Worm (Caenorhabditis elegans) whole organism, mixed stage, embryonic: ENCODE data around the gene Y73B6BL.47.

Source experiments
- M03D4.4 ChIP-seq: sonication (generic microtip); optimal IDR thresholded peaks from 2 replicates; lab custom pipeline; 2017; ENCODE audit warnings: mild to moderate bottlenecking, missing genetic modification characterization, missing compliant biosample characterization
- bed-3 ChIP-seq: fragments of 200-800 bp; sonication (Bioruptor generic); optimal IDR thresholded peaks from 3 replicates; lab custom pipeline; 2018; ENCODE audit warnings: mild to moderate bottlenecking, missing genetic modification characterization, moderate library complexity, missing compliant biosample characterization
- blmp-1 ChIP-seq: fragments of 150-350 bp; optimal IDR thresholded peaks from 2 replicates; lab custom pipeline; 2014; ENCODE audit warnings: missing biosample characterization, missing genetic modification characterization
- ceh-43 ChIP-seq: fragments of 200-800 bp; sonication (Bioruptor generic); optimal IDR thresholded peaks from 2 replicates; lab custom pipeline; 2018; ENCODE audit warnings: mild to moderate bottlenecking, missing genetic modification characterization, moderate library complexity, missing compliant biosample characterization
- ceh-83 ChIP-seq: fragments of 200-800 bp; sonication (Bioruptor generic); optimal IDR thresholded peaks from 2 replicates; lab custom pipeline; 2018; ENCODE audit warnings: mild to moderate bottlenecking, missing genetic modification characterization, missing compliant biosample characterization
- ces-1 ChIP-seq: fragments of 150-350 bp; optimal IDR thresholded peaks from 2 replicates; lab custom pipeline; 2014; ENCODE audit warnings: missing biosample characterization, missing genetic modification reagents, missing genetic modification characterization
- cnd-1 ChIP-seq: fragments of 200-800 bp; sonication (Bioruptor generic); optimal IDR thresholded peaks from 2 replicates; lab custom pipeline; 2018; ENCODE audit warnings: mild to moderate bottlenecking, missing genetic modification characterization, missing compliant biosample characterization
- drap-1 ChIP-seq: fragments of 200-800 bp; sonication (Bioruptor generic); optimal IDR thresholded peaks from 3 replicates; lab custom pipeline; 2018; ENCODE audit warnings: mild to moderate bottlenecking, missing genetic modification characterization, missing compliant biosample characterization
- elt-1 ChIP-seq: sonication (generic microtip); optimal IDR thresholded peaks from 2 replicates; lab custom pipeline; 2017; ENCODE audit warnings: missing genetic modification characterization, mild to moderate bottlenecking, missing compliant biosample characterization, antibody characterized with exemption, moderate library complexity, borderline replicate concordance; ENCODE audit not compliant: insufficient read depth
- hlh-1 ChIP-seq: fragments of 150-350 bp; optimal IDR thresholded peaks from 2 replicates; lab custom pipeline; 2014; ENCODE audit warnings: missing biosample characterization, missing genetic modification reagents, missing genetic modification characterization
- lin-13 ChIP-seq: fragments of 150-350 bp; optimal IDR thresholded peaks from 2 replicates; lab custom pipeline; 2014; ENCODE audit warnings: missing biosample characterization, missing genetic modification characterization
- lin-32 ChIP-seq: fragments of 200-800 bp; sonication (Bioruptor generic); optimal IDR thresholded peaks from 2 replicates; lab custom pipeline; 2018; ENCODE audit warnings: mild to moderate bottlenecking, missing genetic modification characterization, missing compliant biosample characterization
- lsy-2 ChIP-seq: fragments of 150-350 bp; optimal IDR thresholded peaks from 2 replicates; lab custom pipeline; 2014; ENCODE audit warnings: missing biosample characterization, missing genetic modification characterization
- mab-5 ChIP-seq: fragments of 150-350 bp; optimal IDR thresholded peaks from 2 replicates; lab custom pipeline; 2014; ENCODE audit warnings: missing biosample characterization, missing genetic modification characterization
- mep-1 ChIP-seq: fragments of 150-350 bp; optimal IDR thresholded peaks from 2 replicates; lab custom pipeline; 2017; ENCODE audit warnings: missing biosample characterization, missing genetic modification reagents, missing genetic modification characterization, inconsistent platforms
- mls-2 ChIP-seq: sonication (generic microtip); optimal IDR thresholded peaks from 2 replicates; lab custom pipeline; 2016; ENCODE audit warnings: mild to moderate bottlenecking, missing genetic modification characterization, moderate library complexity, missing compliant biosample characterization
- nhr-2 ChIP-seq: fragments of 150-350 bp; optimal IDR thresholded peaks from 2 replicates; lab custom pipeline; 2014; ENCODE audit warnings: missing biosample characterization, missing genetic modification characterization
- nhr-237 ChIP-seq: fragments of 150-350 bp; optimal IDR thresholded peaks from 2 replicates; lab custom pipeline; 2014; ENCODE audit warnings: missing biosample characterization, missing genetic modification characterization
- nhr-28 ChIP-seq: fragments of 150-350 bp; optimal IDR thresholded peaks from 2 replicates; lab custom pipeline; 2014; ENCODE audit warnings: missing biosample characterization, missing genetic modification characterization
- pha-4 ChIP-seq: fragments of 150-350 bp; optimal IDR thresholded peaks from 2 replicates; lab custom pipeline; 2018; ENCODE audit warnings: missing biosample characterization, missing genetic modification reagents, missing genetic modification characterization
- sem-2 ChIP-seq: fragments of 200-800 bp; sonication (Bioruptor generic); optimal IDR thresholded peaks from 2 replicates; lab custom pipeline; 2018; ENCODE audit warnings: mild to moderate bottlenecking, missing genetic modification characterization, missing compliant biosample characterization
- snpc-4 ChIP-seq: fragments of 150-350 bp; optimal IDR thresholded peaks from 2 replicates; lab custom pipeline; 2014; ENCODE audit warnings: missing biosample characterization, missing genetic modification characterization
- sptf-1 ChIP-seq: sonication (generic microtip); optimal IDR thresholded peaks from 2 replicates; lab custom pipeline; 2017; ENCODE audit warnings: mild to moderate bottlenecking, missing genetic modification characterization, moderate library complexity, missing compliant biosample characterization
- unc-120 ChIP-seq: sonication (generic microtip); optimal IDR thresholded peaks from 2 replicates; lab custom pipeline; 2017; ENCODE audit warnings: missing genetic modification characterization, missing compliant biosample characterization; ENCODE audit not compliant: poor library complexity, severe bottlenecking
- unc-39 ChIP-seq: fragments of 150-350 bp; optimal IDR thresholded peaks from 2 replicates; lab custom pipeline; 2014; ENCODE audit warnings: missing biosample characterization, missing genetic modification characterization
- unc-62 ChIP-seq: fragments of 150-350 bp; optimal IDR thresholded peaks from 2 replicates; lab custom pipeline; 2014; ENCODE audit warnings: missing biosample characterization, missing genetic modification reagents, missing genetic modification characterization
- zip-8 ChIP-seq: fragments of 150-350 bp; optimal IDR thresholded peaks from 2 replicates; lab custom pipeline; 2014; ENCODE audit warnings: missing biosample characterization, missing genetic modification characterization
- ztf-11 ChIP-seq: fragments of 150-350 bp; optimal IDR thresholded peaks from 2 replicates; lab custom pipeline; 2014; ENCODE audit warnings: missing biosample characterization, missing genetic modification characterization

Y73B6BL.47 gene

ce11 chrIV:6383970-6384369 lies 22.2 kb downstream of the Y73B6BL.47 start, which contains the start of gene shl-1:
Gene shl-1 (minus strand): TSS chrIV:6384070.
- TF ChIP-seq ztf-11 (no peak), drap-1 (no peak), unc-62 (GFP tag; lab: Kevin White, UChicago) (no peak), zip-8 (tag; lab: Kevin White, UChicago) (no peak), lsy-2 (tag; lab: Kevin White, UChicago) (no peak), cnd-1 (tag; lab: Kevin White, UChicago) (no peak), ces-1 (GFP tag; lab: Kevin White, UChicago) (no peak), bed-3 (GFP tag; lab: Kevin White, UChicago) (no peak), M03D4.4 (tag; lab: Kevin White, UChicago) (no peak), mep-1 (tag; lab: Kevin White, UChicago) (no peak), lin-13 (tag; lab: Kevin White, UChicago) (no peak), lin-32 (no peak)

DNA sequence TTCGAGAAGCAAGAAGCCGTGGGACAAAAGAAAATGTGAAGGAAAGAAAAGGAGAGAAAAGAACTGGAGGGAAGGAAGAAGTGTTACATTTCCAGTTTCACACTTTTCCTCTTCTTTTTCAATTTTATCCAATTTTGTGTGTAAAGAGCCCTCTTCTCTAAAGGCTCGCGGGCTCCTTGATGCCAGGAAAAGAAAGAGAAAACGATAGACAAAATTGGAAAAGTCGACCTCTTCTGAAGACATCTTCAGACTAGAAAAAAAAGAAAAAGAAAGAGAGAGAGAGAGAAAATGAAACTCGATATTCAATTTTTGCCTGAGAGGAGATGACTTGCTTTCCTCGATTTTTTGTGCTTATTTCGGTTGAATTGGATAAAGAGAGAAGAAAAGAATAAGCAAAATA lies 23.2 kb downstream of the Y73B6BL.47 start:
- TF ChIP-seq sem-2 (GFP tag; lab: Kevin White, UChicago) (no peak), ces-1 (GFP tag; lab: Kevin White, UChicago) (peak; percentile 62)

DNA sequence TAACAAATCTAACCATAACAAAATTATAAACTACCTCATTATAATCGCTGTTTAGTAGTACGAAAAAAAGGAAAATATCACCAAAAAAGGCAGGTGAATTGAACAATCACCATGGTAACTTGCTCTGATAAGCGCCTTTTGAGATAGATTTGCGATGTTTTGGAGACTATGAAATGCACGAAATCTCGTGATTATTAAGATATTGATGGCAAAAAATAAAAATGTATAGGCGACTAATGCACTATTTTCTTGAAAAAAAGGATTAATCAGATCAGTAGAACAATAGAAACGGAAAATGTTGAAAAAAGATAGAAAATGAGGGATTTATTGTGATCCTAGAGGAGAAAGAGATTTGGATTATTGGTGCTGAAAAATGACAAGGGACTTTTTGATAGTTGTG lies 26.8 kb downstream of the Y73B6BL.47 start:
- TF ChIP-seq zip-8 (tag; lab: Kevin White, UChicago), result no peak
- no peak for TF ChIP-seq ceh-43 (GFP tag; lab: Kevin White, UChicago)
- no peak for TF ChIP-seq mab-5 (tag; lab: Kevin White, UChicago)
- TF ChIP-seq unc-62 (GFP tag; lab: Kevin White, UChicago), result no peak
- no peak for TF ChIP-seq hlh-1 (tag; lab: Kevin White, UChicago)
- TF ChIP-seq unc-120, result no peak
- no peak for TF ChIP-seq lin-32
- TF ChIP-seq ztf-11, result no peak

DNA sequence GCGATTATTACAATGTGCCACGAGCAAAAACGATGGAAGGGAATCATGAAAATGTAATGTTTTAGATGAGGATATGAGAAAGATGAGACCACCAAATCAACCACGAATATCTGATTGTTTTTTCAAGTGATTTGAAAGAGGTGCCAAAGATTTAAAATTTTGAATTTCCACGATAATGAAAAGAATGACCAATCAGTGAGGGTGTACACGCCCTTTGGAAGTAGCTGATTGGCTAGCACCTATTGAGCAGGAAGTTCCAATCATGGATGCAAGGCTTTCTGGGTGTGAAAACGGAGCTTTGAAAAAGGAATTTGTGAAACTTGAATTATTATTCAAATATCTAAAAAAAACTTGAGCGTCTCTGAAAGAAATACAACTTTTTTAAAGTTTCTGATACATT lies 29.8 kb downstream of the Y73B6BL.47 start:
- TF ChIP-seq blmp-1 (tag; lab: Kevin White, UChicago) (no peak), snpc-4 (tag; lab: Kevin White, UChicago) (no peak), nhr-28 (no peak), unc-39 (tag; lab: Kevin White, UChicago) (no peak), mls-2 (tag; lab: Kevin White, UChicago) (no peak), cnd-1 (tag; lab: Kevin White, UChicago) (no peak), hlh-1 (tag; lab: Kevin White, UChicago) (no peak), lin-13 (tag; lab: Kevin White, UChicago) (no peak), unc-62 (GFP tag; lab: Kevin White, UChicago) (no peak), ceh-43 (GFP tag; lab: Kevin White, UChicago) (no peak), ces-1 (GFP tag; lab: Kevin White, UChicago) (no peak), ceh-83 (GFP tag; lab: Kevin White, UChicago) (no peak), elt-1 (tag; lab: Kevin White, UChicago) (no peak), nhr-237 (tag; lab: Kevin White, UChicago) (no peak), ztf-11 (no peak), sptf-1 (tag; lab: Kevin White, UChicago) (no peak), unc-120 (no peak), drap-1 (no peak)
- TF ChIP-seq, all 35 proteins: peak for 0

- TF ChIP-seq unc-120, result peak; percentile 90
- TF ChIP-seq unc-62 (GFP tag; lab: Kevin White, UChicago), result peak; percentile 82
- TF ChIP-seq nhr-28, result no peak
- TF ChIP-seq sem-2 (GFP tag; lab: Kevin White, UChicago), result no peak
- peak; percentile 29 for TF ChIP-seq ces-1 (GFP tag; lab: Kevin White, UChicago)
These were observed 31.6 kb downstream of the Y73B6BL.47 start for ce11 chrIV:6393329-6393728.

DNA sequence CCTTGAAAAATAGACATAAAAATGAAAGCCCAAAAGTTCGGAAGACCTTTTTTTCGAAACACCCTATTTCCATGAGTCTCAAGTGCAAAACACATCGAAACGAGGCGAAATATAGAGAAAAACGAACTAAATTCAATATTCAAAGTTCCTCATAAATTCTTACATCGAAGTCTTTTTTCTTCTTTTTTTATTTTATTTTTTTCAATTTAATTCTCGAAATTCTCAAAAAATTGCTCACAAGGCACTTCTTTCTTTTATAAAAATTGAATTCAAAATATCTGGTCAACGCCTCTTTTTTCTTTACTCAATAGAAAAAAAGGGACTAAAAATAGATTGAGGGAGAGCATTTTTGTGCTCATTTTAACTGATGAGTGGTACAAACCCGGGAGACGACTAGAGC lies 33.4 kb downstream of the Y73B6BL.47 start:
- no peak for TF ChIP-seq cnd-1 (tag; lab: Kevin White, UChicago)
- no peak for TF ChIP-seq ztf-11
- TF ChIP-seq pha-4 (tag; lab: Kevin White, UChicago), result no peak
- no peak for TF ChIP-seq mep-1 (tag; lab: Kevin White, UChicago)
- no peak for TF ChIP-seq nhr-2 (tag; lab: Kevin White, UChicago)
- TF ChIP-seq, all 35 proteins: peak for 0
